Worm (Caenorhabditis elegans): ENCODE data around the gene egg-1.

ce11 chrIII:5743084-5743483 is 15.1 kb downstream of the egg-1 start, which contains the start of gene B0244.15:
- TF ChIP-seq tra-4 (tag; optimal IDR thresholded peaks at IDR 0.05) = no peak
- TF ChIP-seq ceh-36 (tag; optimal IDR thresholded peaks at IDR 0.05) = no peak
- no peak for TF ChIP-seq ets-7 (tag; optimal IDR thresholded peaks at IDR 0.05)

Measured in whole organism, early embryonic.